Fruit fly (Drosophila melanogaster) whole organism, wandering third instar larva: ENCODE measurements around the gene CG31680.
A peak's percentile ranks its signal among the peaks of the same experiment; 100 is the strongest.

Source experiments
- Abd-B ChIP-seq: fragments of >200 bp; optimal IDR thresholded peaks from 2 replicates; lab custom pipeline; 2017; ENCODE audit warnings: missing biosample characterization, missing genetic modification characterization
- CG32264 ChIP-seq: fragments of 200-800 bp; sonication (Bioruptor generic); optimal IDR thresholded peaks from 2 replicates; lab custom pipeline; 2016; ENCODE audit warnings: missing biosample characterization, missing genetic modification characterization
- CG9705 ChIP-seq: fragments of 200-800 bp; sonication (Bioruptor generic); optimal IDR thresholded peaks from 2 replicates; lab custom pipeline; 2018; ENCODE audit warnings: missing biosample characterization, mild to moderate bottlenecking, missing genetic modification characterization
- CrebA ChIP-seq: fragments of 200-800 bp; sonication (Bioruptor generic); optimal IDR thresholded peaks from 2 replicates; lab custom pipeline; 2016; ENCODE audit warnings: missing biosample characterization, mild to moderate bottlenecking, missing genetic modification characterization, borderline replicate concordance
- Dfd ChIP-seq: fragments of >200 bp; optimal IDR thresholded peaks from 2 replicates; lab custom pipeline; 2017; ENCODE audit warnings: missing biosample characterization, missing genetic modification characterization
- Dif ChIP-seq: fragments of 200-275, 200-300 bp; sonication (Bioruptor generic); optimal IDR thresholded peaks from 2 replicates; lab custom pipeline; 2018; ENCODE audit warnings: missing biosample characterization, missing genetic modification characterization; ENCODE audit not compliant: partially characterized antibody
- GATAd ChIP-seq: sonication (Bioruptor generic); optimal IDR thresholded peaks from 2 replicates; lab custom pipeline; 2016; ENCODE audit warnings: missing biosample characterization, missing genetic modification characterization
- HLH106 ChIP-seq: fragments of 200-800 bp; optimal IDR thresholded peaks from 3 replicates; lab custom pipeline; 2019; ENCODE audit warnings: missing biosample characterization, mild to moderate bottlenecking, missing genetic modification characterization, moderate library complexity
- Hnf4 ChIP-seq: fragments of 200-800 bp; sonication (Bioruptor generic); optimal IDR thresholded peaks from 2 replicates; lab custom pipeline; 2016; ENCODE audit warnings: missing biosample characterization, mild to moderate bottlenecking, missing genetic modification characterization
- Hr78 ChIP-seq: fragments of >200 bp; optimal IDR thresholded peaks from 2 replicates; lab custom pipeline; 2017; ENCODE audit warnings: missing biosample characterization, missing genetic modification characterization
- Hr83 ChIP-seq: fragments of 200-300 bp; sonication (Bioruptor generic); optimal IDR thresholded peaks from 2 replicates; lab custom pipeline; 2016; ENCODE audit warnings: missing biosample characterization, mild to moderate bottlenecking, missing genetic modification characterization, moderate library complexity; ENCODE audit not compliant: poor library complexity, severe bottlenecking
- Jra ChIP-seq: sonication (Bioruptor generic); optimal IDR thresholded peaks from 2 replicates; lab custom pipeline; 2016; ENCODE audit warnings: missing biosample characterization, missing genetic modification characterization
- Mio ChIP-seq: sonication (Bioruptor generic); optimal IDR thresholded peaks from 2 replicates; lab custom pipeline; 2016; ENCODE audit warnings: missing biosample characterization, missing genetic modification characterization
- Myc ChIP-seq: fragments of >200 bp; optimal IDR thresholded peaks from 2 replicates; lab custom pipeline; 2017
- N ChIP-seq: fragments of >200 bp; optimal IDR thresholded peaks from 2 replicates; lab custom pipeline; 2018; ENCODE audit warnings: missing biosample characterization, missing external identifiers, missing genetic modification characterization
- OdsH ChIP-seq: fragments of 200-800 bp; sonication (Bioruptor generic); optimal IDR thresholded peaks from 2 replicates; lab custom pipeline; 2016; ENCODE audit warnings: missing biosample characterization, mild to moderate bottlenecking, missing genetic modification characterization
- Rel ChIP-seq, 2 experiments: fragments of 200-800 bp; sonication (Bioruptor generic) in 1 of 2; optimal IDR thresholded peaks; 2 replicates in 1 of 2; 3 replicates in 1 of 2; lab custom pipeline; 2016 to 2019; ENCODE audit warnings: mild to moderate bottlenecking in 2 of 2, missing biosample characterization in 2 of 2, missing genetic modification characterization in 2 of 2, moderate library complexity in 1 of 2
- Sp1 ChIP-seq: fragments of 200-800 bp; sonication (Bioruptor generic); optimal IDR thresholded peaks from 3 replicates; lab custom pipeline; 2019; ENCODE audit warnings: missing biosample characterization, mild to moderate bottlenecking, missing genetic modification characterization, moderate library complexity
- Vsx2 ChIP-seq: fragments of 200-300, 225-300 bp; sonication (Bioruptor generic); optimal IDR thresholded peaks from 2 replicates; lab custom pipeline; 2018; ENCODE audit warnings: missing biosample characterization, missing genetic modification characterization; ENCODE audit not compliant: partially characterized antibody
- br ChIP-seq: fragments of 200-800 bp; sonication (Bioruptor generic); optimal IDR thresholded peaks from 2 replicates; lab custom pipeline; 2016; ENCODE audit warnings: missing biosample characterization, missing genetic modification characterization
- brk ChIP-seq: fragments of 200-800 bp; sonication (Bioruptor generic); optimal IDR thresholded peaks from 2 replicates; lab custom pipeline; 2016; ENCODE audit warnings: missing biosample characterization, mild to moderate bottlenecking, missing genetic modification characterization
- dl ChIP-seq, 2 experiments: fragments of 175-275, 200-275 bp in 1 of 2; fragments of 200-275 bp in 1 of 2; sonication (Bioruptor generic); optimal IDR thresholded peaks; lab custom pipeline; 2018; ENCODE audit warnings: mild to moderate bottlenecking in 2 of 2, missing biosample characterization in 2 of 2, missing genetic modification characterization in 2 of 2, moderate library complexity in 2 of 2; ENCODE audit not compliant: partially characterized antibody in 2 of 2, insufficient read depth in 1 of 2
- dmrt93B ChIP-seq: fragments of 200-800 bp; sonication (Bioruptor generic); optimal IDR thresholded peaks from 2 replicates; lab custom pipeline; 2018; ENCODE audit warnings: missing biosample characterization, mild to moderate bottlenecking, missing genetic modification characterization
- dsf ChIP-seq: sonication (Bioruptor generic); optimal IDR thresholded peaks from 2 replicates; lab custom pipeline; 2016; ENCODE audit warnings: missing biosample characterization, missing genetic modification characterization, borderline replicate concordance
- ey ChIP-seq: fragments of 200-800 bp; sonication (Bioruptor generic); optimal IDR thresholded peaks from 2 replicates; lab custom pipeline; 2016; ENCODE audit warnings: missing biosample characterization, missing genetic modification characterization
- foxo ChIP-seq, 2 experiments: fragments of 200-800 bp; sonication (Bioruptor generic); optimal IDR thresholded peaks; 2 replicates in 1 of 2; 3 replicates in 1 of 2; lab custom pipeline; 2016 to 2017; ENCODE audit warnings: missing biosample characterization in 2 of 2, missing genetic modification characterization in 2 of 2
- fru ChIP-seq: fragments of 200-800 bp; sonication (Bioruptor generic); optimal IDR thresholded peaks from 3 replicates; lab custom pipeline; 2016; ENCODE audit warnings: missing biosample characterization, mild to moderate bottlenecking, missing genetic modification characterization
- h ChIP-seq: fragments of 200-800 bp; sonication (Bioruptor generic); optimal IDR thresholded peaks from 3 replicates; lab custom pipeline; 2016; ENCODE audit warnings: missing biosample characterization, mild to moderate bottlenecking, missing genetic modification characterization
- jim ChIP-seq: fragments of 175-275, 200-325 bp; sonication (Bioruptor generic); optimal IDR thresholded peaks from 2 replicates; lab custom pipeline; 2016; ENCODE audit warnings: missing biosample characterization, mild to moderate bottlenecking, missing genetic modification characterization
- lola ChIP-seq: fragments of >200 bp; optimal IDR thresholded peaks from 2 replicates; lab custom pipeline; 2017; ENCODE audit warnings: missing biosample characterization, missing genetic modification characterization
- pan ChIP-seq: fragments of >200 bp; optimal IDR thresholded peaks from 2 replicates; lab custom pipeline; 2017
- psq ChIP-seq: fragments of 200-800 bp; sonication (Bioruptor generic); optimal IDR thresholded peaks from 3 replicates; lab custom pipeline; 2017; ENCODE audit warnings: missing biosample characterization, mild to moderate bottlenecking, missing genetic modification characterization, moderate library complexity
- rgr ChIP-seq: fragments of 200-800 bp; sonication (Bioruptor generic); optimal IDR thresholded peaks from 3 replicates; lab custom pipeline; 2016; ENCODE audit warnings: missing biosample characterization, mild to moderate bottlenecking, missing genetic modification characterization
- sage ChIP-seq: fragments of 200-800 bp; sonication (Bioruptor generic); optimal IDR thresholded peaks from 2 replicates; lab custom pipeline; 2016; ENCODE audit warnings: missing biosample characterization, mild to moderate bottlenecking, missing genetic modification characterization
- sv ChIP-seq: fragments of 200-800 bp; sonication (Bioruptor generic); optimal IDR thresholded peaks from 3 replicates; lab custom pipeline; 2016; ENCODE audit warnings: missing biosample characterization, missing genetic modification characterization
- tai ChIP-seq: sonication (Bioruptor generic); optimal IDR thresholded peaks from 2 replicates; lab custom pipeline; 2016; ENCODE audit warnings: missing biosample characterization, missing genetic modification characterization
- usp ChIP-seq: fragments of >200 bp; optimal IDR thresholded peaks from 2 replicates; lab custom pipeline; 2017; ENCODE audit warnings: missing biosample characterization, missing genetic modification characterization
- woc ChIP-seq: sonication (Bioruptor generic); optimal IDR thresholded peaks from 2 replicates; lab custom pipeline; 2016; ENCODE audit warnings: missing biosample characterization, mild to moderate bottlenecking, missing genetic modification characterization

Gene CG31680

DNA sequence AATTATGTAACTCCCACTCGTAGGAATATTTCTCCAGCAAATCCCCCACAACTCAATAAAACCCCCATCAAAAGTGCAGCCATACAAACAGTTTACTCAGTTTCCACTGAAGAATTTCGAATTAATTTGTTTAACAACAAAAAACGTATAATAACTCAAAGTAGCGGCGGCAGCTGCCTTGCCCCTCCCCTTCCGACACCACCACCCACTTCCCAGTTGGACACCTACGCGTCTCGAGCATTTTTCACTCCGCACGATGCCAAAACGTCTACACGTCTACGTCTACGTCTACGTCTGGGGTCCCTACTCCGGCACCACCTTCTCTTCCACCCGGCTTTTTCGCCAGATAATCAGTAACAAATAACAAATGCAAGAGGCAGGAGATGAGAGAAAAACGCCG lies 31.3 kb downstream of the CG31680 start:
- TF ChIP-seq Mio (no peak), Hnf4 (GFP tag; lab: Kevin White, UChicago) (no peak), Rel (GFP tag; optimal IDR thresholded peaks at IDR 0.05; lab: Kevin White, UChicago) (no peak), Rel (tag; optimal IDR thresholded peaks at IDR 0.05; lab: Kevin White, UChicago) (no peak), br (GFP tag; lab: Kevin White, UChicago) (no peak), h (no peak), dsf (GFP tag; lab: Kevin White, UChicago) (no peak), Dif (GFP tag; lab: Kevin White, UChicago) (no peak), Jra (GFP tag; lab: Kevin White, UChicago) (no peak), woc (GFP tag; lab: Kevin White, UChicago) (no peak), CrebA (GFP tag; lab: Kevin White, UChicago) (no peak)
- TF ChIP-seq, all 38 proteins: peak for 0

DNA sequence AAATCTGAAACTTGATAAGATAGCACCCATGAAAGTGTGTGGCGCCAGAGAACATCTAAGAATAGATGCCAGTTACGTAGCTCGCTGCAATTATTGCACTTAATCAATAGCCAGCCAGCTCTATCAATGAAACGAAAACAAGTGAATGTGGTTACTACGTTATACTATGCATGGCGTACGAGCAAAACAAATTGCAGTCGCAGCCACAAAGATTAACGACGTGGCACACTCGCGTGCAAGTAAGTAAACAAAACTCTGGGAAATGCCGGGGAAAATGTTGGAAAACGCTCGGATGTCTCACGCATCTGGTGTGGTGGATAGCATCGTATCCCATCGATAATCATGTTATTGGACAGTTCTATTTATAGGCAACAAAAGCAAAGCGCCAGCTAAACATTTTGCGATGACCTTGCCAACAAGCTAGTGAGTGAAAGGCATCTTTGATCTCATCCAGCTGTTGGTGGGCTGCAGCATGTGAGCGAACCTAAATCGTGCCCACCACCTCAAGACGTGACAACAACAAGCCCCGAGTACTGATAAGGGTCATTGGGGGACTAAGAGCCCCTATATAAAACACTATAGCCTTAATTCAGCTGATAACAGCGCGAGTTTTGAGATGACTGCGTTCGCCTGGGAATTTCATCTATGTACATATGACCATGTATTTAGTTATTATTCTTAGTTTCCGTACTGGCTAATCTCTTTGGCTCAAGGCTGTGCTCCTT lies 34.0 kb downstream of the CG31680 start:
- no peak for TF ChIP-seq br (GFP tag; lab: Kevin White, UChicago)

DNA sequence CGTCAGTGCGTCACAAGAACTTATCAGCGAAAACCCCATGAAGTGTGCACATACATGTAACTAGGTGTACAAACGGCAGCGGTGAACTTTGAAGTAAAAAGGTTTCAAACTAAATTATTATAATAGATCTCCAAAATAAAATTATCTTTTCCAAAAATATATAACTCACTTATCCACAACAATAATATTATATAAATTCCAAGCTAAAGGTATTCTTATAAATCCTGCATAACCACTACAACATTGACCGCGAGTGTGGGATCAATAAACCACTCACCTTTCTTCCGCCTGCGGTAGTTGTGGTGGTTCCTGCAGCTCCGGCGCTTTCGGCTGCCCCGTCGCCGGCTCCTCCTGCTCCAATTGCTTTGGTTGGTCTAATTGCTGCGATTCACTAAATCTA lies 34.8 kb downstream of the CG31680 start:
- TF ChIP-seq foxo (GFP tag; optimal IDR thresholded peaks at IDR 0.05; lab: Kevin White, UChicago) = no peak
- no peak for TF ChIP-seq dmrt93B
- TF ChIP-seq fru (GFP tag; lab: Kevin White, UChicago) = no peak

DNA sequence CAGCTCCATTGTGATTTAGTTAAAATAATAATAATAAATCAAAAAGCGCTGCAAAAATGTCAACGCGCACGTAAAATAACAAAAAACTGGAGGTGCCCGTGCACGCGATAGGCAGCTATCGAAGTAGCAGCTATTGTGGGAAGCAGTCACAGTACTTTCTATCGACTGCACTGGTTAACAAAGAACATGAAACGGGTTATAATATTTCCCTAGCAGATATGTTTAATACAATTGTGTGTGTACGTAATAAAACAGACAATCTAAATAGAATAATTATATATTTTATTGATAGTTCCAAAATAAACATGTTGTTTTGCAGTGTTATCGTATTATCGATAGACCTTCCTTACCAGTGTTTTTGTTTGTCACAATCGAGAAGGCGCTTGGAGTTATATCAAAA lies 36.0 kb downstream of the CG31680 start, which contains the start of the genes CG31678 and IKKepsilon:
Gene CG31678, minus strand, starts transcription at position 67 of the 400 bp plus-strand sequence.
Gene IKKepsilon, plus strand, starts transcription at position 171 of the 400 bp plus-strand sequence.
- no peak for TF ChIP-seq Dfd
- TF ChIP-seq CG32264 (GFP tag; lab: Kevin White, UChicago) = no peak
- TF ChIP-seq Dif (GFP tag; lab: Kevin White, UChicago) = no peak
- TF ChIP-seq brk (GFP tag; lab: Kevin White, UChicago) = no peak
- TF ChIP-seq sv (GFP tag; lab: Kevin White, UChicago) = peak; percentile 48
- TF ChIP-seq GATAd (GFP tag; lab: Kevin White, UChicago) = peak; percentile 18
- TF ChIP-seq Hr83 (GFP tag; lab: Kevin White, UChicago) = peak; percentile 25
- TF ChIP-seq Mio = no peak
- no peak for TF ChIP-seq CrebA (GFP tag; lab: Kevin White, UChicago)
- TF ChIP-seq br (GFP tag; lab: Kevin White, UChicago) = peak; percentile 8
- TF ChIP-seq dmrt93B = no peak
- TF ChIP-seq tai (GFP tag; lab: Kevin White, UChicago) = no peak
- peak; percentile 74 for TF ChIP-seq rgr (GFP tag; lab: Kevin White, UChicago)
- TF ChIP-seq pan = no peak
- TF ChIP-seq CG9705 = no peak
- peak; percentile 33 for TF ChIP-seq fru (GFP tag; lab: Kevin White, UChicago)
- peak; percentile 50 for TF ChIP-seq Myc (lab: Kevin White, UChicago)
- no peak for TF ChIP-seq woc (GFP tag; lab: Kevin White, UChicago)
- TF ChIP-seq lola (GFP tag; lab: Kevin White, UChicago) = no peak
- TF ChIP-seq Jra (GFP tag; lab: Kevin White, UChicago) = no peak
- TF ChIP-seq Sp1 (GFP tag; lab: Kevin White, UChicago) = peak; percentile 29
- TF ChIP-seq psq = peak; percentile 38
- TF ChIP-seq dsf (GFP tag; lab: Kevin White, UChicago) = no peak
- TF ChIP-seq sage (GFP tag; lab: Kevin White, UChicago) = no peak
- no peak for TF ChIP-seq Vsx2 (GFP tag; lab: Kevin White, UChicago)
- peak; percentile 36 for TF ChIP-seq OdsH
- TF ChIP-seq Rel (GFP tag; optimal IDR thresholded peaks at IDR 0.05; lab: Kevin White, UChicago) = no peak
- TF ChIP-seq Rel (tag; optimal IDR thresholded peaks at IDR 0.05; lab: Kevin White, UChicago) = no peak
- TF ChIP-seq Abd-B (GFP tag; lab: Kevin White, UChicago) = no peak
- TF ChIP-seq dl (GFP tag; optimal IDR thresholded peaks at IDR 0.05; lab: Kevin White, UChicago; ENCODE audit: insufficient read depth in 1 of 2, partially characterized antibody in 2 of 2) = no peak
- peak; percentile 69 for TF ChIP-seq Hnf4 (GFP tag; lab: Kevin White, UChicago)
- peak; percentile 35 for TF ChIP-seq ey
- TF ChIP-seq foxo (GFP tag; optimal IDR thresholded peaks at IDR 0.05; lab: Kevin White, UChicago) = peak in 1 of 2 experiments; percentile 57
- peak; percentile 46 for TF ChIP-seq HLH106 (tag; lab: Kevin White, UChicago)
- TF ChIP-seq usp (GFP tag; lab: Kevin White, UChicago) = no peak
- no peak for TF ChIP-seq jim (GFP tag; lab: Kevin White, UChicago)
- TF ChIP-seq N (GFP tag; lab: Kevin White, UChicago) = no peak
- peak; percentile 65 for TF ChIP-seq h
- TF ChIP-seq Hr78 = no peak
- TF ChIP-seq, all 38 proteins: peak for 15
